Fruit fly (Drosophila melanogaster) whole organism, embryonic: Measurements from ENCODE around the gene v.

Experiments
- CG10209 ChIP-seq: fragments of 200-800 bp; sonication (Bioruptor generic); optimal IDR thresholded peaks from 3 replicates; lab custom pipeline; 2017; ENCODE audit warnings: missing biosample characterization, mild to moderate bottlenecking, missing genetic modification characterization, missing genetic modification reagents
- CG10543 ChIP-seq: fragments of 200-800 bp; sonication (Bioruptor generic); optimal IDR thresholded peaks from 3 replicates; lab custom pipeline; 2017; ENCODE audit warnings: missing biosample characterization, mild to moderate bottlenecking, missing genetic modification characterization, moderate library complexity
- CG10959 ChIP-seq: fragments of 200-800 bp; sonication (Bioruptor generic); IDR thresholded peaks from 2 replicates; pipeline ENCODE4 v1.3.6; 2022; ENCODE audit warnings: missing biosample characterization, missing genetic modification characterization
- CG14667 ChIP-seq: fragments of 200-800 bp; sonication (Bioruptor generic); IDR thresholded peaks from 2 replicates; pipeline ENCODE4 v1.3.6; 2022; ENCODE audit warnings: missing biosample characterization, missing genetic modification characterization
- CG15601 ChIP-seq: fragments of 200-800 bp; sonication (Bioruptor generic); optimal IDR thresholded peaks from 3 replicates; lab custom pipeline; 2019; ENCODE audit warnings: missing biosample characterization, mild to moderate bottlenecking, missing genetic modification characterization, moderate library complexity
- CG1603 ChIP-seq: fragments of 200-800 bp; sonication (Bioruptor generic); optimal IDR thresholded peaks from 2 replicates; lab custom pipeline; 2019; ENCODE audit warnings: missing biosample characterization, mild to moderate bottlenecking, missing genetic modification characterization, moderate library complexity
- CG1647 ChIP-seq: fragments of 200-800 bp; sonication (Bioruptor generic); optimal IDR thresholded peaks from 3 replicates; lab custom pipeline; 2016; ENCODE audit warnings: missing biosample characterization, missing genetic modification characterization
- CG17328 ChIP-seq: fragments of 200-800 bp; sonication (Bioruptor generic); IDR thresholded peaks from 2 replicates; pipeline ENCODE4 v1.3.6; 2022; ENCODE audit warnings: missing biosample characterization, missing genetic modification characterization
- CG17359 ChIP-seq: fragments of 200-800 bp; sonication (Bioruptor generic); optimal IDR thresholded peaks from 3 replicates; lab custom pipeline; 2018; ENCODE audit warnings: missing biosample characterization, mild to moderate bottlenecking, missing genetic modification characterization, moderate library complexity
- CG2116 ChIP-seq: fragments of 200-800 bp; sonication (Bioruptor generic); optimal IDR thresholded peaks from 3 replicates; lab custom pipeline; 2018; ENCODE audit warnings: missing biosample characterization, mild to moderate bottlenecking, missing genetic modification characterization
- CG3407 ChIP-seq: fragments of 200-800 bp; sonication (Bioruptor generic); optimal IDR thresholded peaks from 2 replicates; lab custom pipeline; 2018; ENCODE audit warnings: missing biosample characterization, mild to moderate bottlenecking, missing genetic modification characterization
- CG4328 ChIP-seq: fragments of 200-800 bp; sonication (Bioruptor generic); optimal IDR thresholded peaks from 3 replicates; lab custom pipeline; 2017; ENCODE audit warnings: missing biosample characterization, missing genetic modification reagents, missing genetic modification characterization
- CG7963 ChIP-seq: fragments of 200-800 bp; sonication (Bioruptor generic); IDR thresholded peaks from 3 replicates; pipeline ENCODE4 v1.3.6; 2022; ENCODE audit warnings: missing biosample characterization, missing genetic modification characterization; ENCODE audit not compliant: partially characterized antibody
- CG7987 ChIP-seq: fragments of 200-800 bp; sonication (Bioruptor generic); optimal IDR thresholded peaks from 2 replicates; lab custom pipeline; 2018; ENCODE audit warnings: missing biosample characterization, mild to moderate bottlenecking, missing genetic modification characterization, moderate library complexity
- CG9437 ChIP-seq: fragments of 200-800 bp; sonication (Bioruptor generic); optimal IDR thresholded peaks from 2 replicates; lab custom pipeline; 2018; ENCODE audit warnings: missing biosample characterization, mild to moderate bottlenecking, missing genetic modification characterization
- Dad ChIP-seq: fragments of 200-800 bp; sonication (Bioruptor generic); optimal IDR thresholded peaks from 3 replicates; lab custom pipeline; 2016; ENCODE audit warnings: missing biosample characterization, missing genetic modification characterization
- Hmx ChIP-seq: fragments of 200-800 bp; sonication (Bioruptor generic); optimal IDR thresholded peaks from 2 replicates; lab custom pipeline; 2016; ENCODE audit warnings: missing biosample characterization, missing genetic modification characterization
- Med ChIP-seq: fragments of 200-800 bp; sonication (Bioruptor generic); peaks from one replicate; lab custom pipeline; 2016; ENCODE audit warnings: missing biosample characterization, missing genetic modification characterization, mild to moderate bottlenecking, inconsistent platforms, moderate library complexity
- Mrtf ChIP-seq: fragments of 200-800 bp; sonication (Bioruptor generic); IDR thresholded peaks from 3 replicates; pipeline ENCODE4 v1.3.6; 2022; ENCODE audit warnings: missing biosample characterization, missing genetic modification characterization
- Oaz ChIP-seq: fragments of 200-800 bp; sonication (Bioruptor generic); IDR thresholded peaks from 2 replicates; pipeline ENCODE4 v1.3.6; 2022; ENCODE audit warnings: missing biosample characterization, missing genetic modification characterization
- Oli ChIP-seq: fragments of 200-800 bp; sonication (Bioruptor generic); optimal IDR thresholded peaks from 2 replicates; lab custom pipeline; 2018; ENCODE audit warnings: missing biosample characterization, mild to moderate bottlenecking, missing genetic modification characterization, moderate library complexity
- Optix ChIP-seq: fragments of 200-800 bp; sonication (Bioruptor generic); IDR thresholded peaks from 3 replicates; pipeline ENCODE4 v1.3.6; 2022; ENCODE audit warnings: missing biosample characterization, missing genetic modification characterization
- PHDP ChIP-seq: fragments of 200-800 bp; sonication (Bioruptor generic); optimal IDR thresholded peaks from 3 replicates; lab custom pipeline; 2018; ENCODE audit warnings: missing biosample characterization, mild to moderate bottlenecking, missing genetic modification characterization, moderate library complexity
- Sox102F ChIP-seq: fragments of 200-800 bp; sonication (Bioruptor generic); optimal IDR thresholded peaks from 2 replicates; lab custom pipeline; 2018; ENCODE audit warnings: missing biosample characterization, mild to moderate bottlenecking, missing genetic modification characterization, moderate library complexity
- ara ChIP-seq: fragments of 200-800 bp; sonication (Bioruptor generic); IDR thresholded peaks from 2 replicates; pipeline ENCODE4 v1.3.6; 2022; ENCODE audit warnings: missing biosample characterization, missing genetic modification characterization
- bab2 ChIP-seq: fragments of 200-800 bp; sonication (Bioruptor generic); optimal IDR thresholded peaks from 2 replicates; lab custom pipeline; 2016; ENCODE audit warnings: missing biosample characterization, missing genetic modification characterization
- bsh ChIP-seq, 2 experiments: fragments of 200-800 bp; sonication (Bioruptor generic); optimal IDR thresholded peaks; 2 replicates each; lab custom pipeline; 2017 to 2018; ENCODE audit warnings: mild to moderate bottlenecking in 2 of 2, missing biosample characterization in 2 of 2, missing genetic modification characterization in 2 of 2, moderate library complexity in 1 of 2
- dmrt11E ChIP-seq: fragments of 200-800 bp; sonication (Bioruptor generic); optimal IDR thresholded peaks from 3 replicates; lab custom pipeline; 2018; ENCODE audit warnings: missing biosample characterization, mild to moderate bottlenecking, missing genetic modification characterization, moderate library complexity
- dmrt99B ChIP-seq: fragments of 200-800 bp; sonication (Bioruptor generic); optimal IDR thresholded peaks from 2 replicates; lab custom pipeline; 2018; ENCODE audit warnings: missing biosample characterization, mild to moderate bottlenecking, missing genetic modification characterization, moderate library complexity
- dpn ChIP-seq, 2 experiments: fragments of 200-800 bp; sonication (Bioruptor generic); optimal IDR thresholded peaks; 3 replicates each; lab custom pipeline; 2016; ENCODE audit warnings: missing biosample characterization in 2 of 2, missing genetic modification characterization in 2 of 2
- emc ChIP-seq: fragments of 200-800 bp; sonication (Bioruptor generic); optimal IDR thresholded peaks from 2 replicates; lab custom pipeline; 2016; ENCODE audit warnings: missing biosample characterization, missing genetic modification characterization
- fd96Cb ChIP-seq: fragments of 200-800 bp; sonication (Bioruptor generic); optimal IDR thresholded peaks from 2 replicates; lab custom pipeline; 2018; ENCODE audit warnings: missing biosample characterization, mild to moderate bottlenecking, missing genetic modification characterization, moderate library complexity
- grau ChIP-seq: fragments of 200-800 bp; optimal IDR thresholded peaks from 3 replicates; lab custom pipeline; 2019; ENCODE audit warnings: missing biosample characterization, mild to moderate bottlenecking, missing genetic modification characterization, moderate library complexity
- gsb-n ChIP-seq: fragments of 200-800 bp; sonication (Bioruptor generic); optimal IDR thresholded peaks from 3 replicates; lab custom pipeline; 2018; ENCODE audit warnings: missing biosample characterization, mild to moderate bottlenecking, missing genetic modification characterization
- kay ChIP-seq: fragments of 200-800 bp; sonication (Bioruptor generic); optimal IDR thresholded peaks from 2 replicates; lab custom pipeline; 2016; ENCODE audit warnings: missing biosample characterization, missing genetic modification characterization
- klu ChIP-seq: fragments of 200-800 bp; sonication (Bioruptor generic); IDR thresholded peaks from 2 replicates; pipeline ENCODE4 v1.3.6; 2022; ENCODE audit warnings: missing biosample characterization, missing genetic modification characterization
- lab ChIP-seq: fragments of 200-800 bp; sonication (Bioruptor generic); optimal IDR thresholded peaks from 3 replicates; lab custom pipeline; 2017; ENCODE audit warnings: missing biosample characterization, missing genetic modification characterization, mild to moderate bottlenecking, moderate library complexity, missing genetic modification reagents
- lmd ChIP-seq: fragments of 200-800 bp; sonication (Bioruptor generic); IDR thresholded peaks from 2 replicates; pipeline ENCODE4 v1.3.6; 2022; ENCODE audit warnings: missing biosample characterization, missing genetic modification characterization
- lov ChIP-seq, 2 experiments: fragments of 200-800 bp in 1 of 2; fragments of >200 bp in 1 of 2; sonication (Bioruptor generic) in 1 of 2; IDR thresholded peaks in 1 of 2; optimal IDR thresholded peaks in 1 of 2; 2 replicates in 1 of 2; 3 replicates in 1 of 2; pipeline versions ENCODE4 v1.3.6 to Lab custom; 2017 to 2022; ENCODE audit warnings: missing biosample characterization in 1 of 2, missing genetic modification characterization in 1 of 2
- pan ChIP-seq, 4 experiments: fragments of >200 bp in 3 of 4; fragments of 200-800 bp in 1 of 4; sonication (Bioruptor generic) in 1 of 4; optimal IDR thresholded peaks in 3 of 4; IDR thresholded peaks in 1 of 4; 2 replicates each; pipeline versions ENCODE4 v1.3.6 to Lab custom; 2017 to 2022; ENCODE audit warnings: missing biosample characterization in 2 of 4, missing genetic modification characterization in 2 of 4, mixed read lengths in 1 of 4
- pb ChIP-seq: fragments of 200-800 bp; sonication (Bioruptor generic); optimal IDR thresholded peaks from 3 replicates; lab custom pipeline; 2016; ENCODE audit warnings: missing biosample characterization, missing genetic modification characterization
- row ChIP-seq: fragments of 200-800 bp; sonication (Bioruptor generic); IDR thresholded peaks from 3 replicates; pipeline ENCODE4 v1.3.6; 2022; ENCODE audit warnings: missing biosample characterization, missing genetic modification characterization
- run ChIP-seq: fragments of 200-800 bp; sonication (Bioruptor generic); optimal IDR thresholded peaks from 3 replicates; lab custom pipeline; 2018; ENCODE audit warnings: missing biosample characterization, mild to moderate bottlenecking, missing genetic modification characterization
- so ChIP-seq: fragments of 200-800 bp; sonication (Bioruptor generic); IDR thresholded peaks from 3 replicates; pipeline ENCODE4 v1.3.6; 2022; ENCODE audit warnings: missing biosample characterization, missing genetic modification characterization
- tll ChIP-seq, 2 experiments: fragments of 200-800 bp in 1 of 2; fragments of >200 bp in 1 of 2; sonication (Bioruptor generic) in 1 of 2; optimal IDR thresholded peaks; 2 replicates each; lab custom pipeline; 2017 to 2019; ENCODE audit warnings: missing biosample characterization in 2 of 2, missing genetic modification characterization in 2 of 2, mild to moderate bottlenecking in 1 of 2, moderate library complexity in 1 of 2
- unpg ChIP-seq: fragments of 200-800 bp; sonication (Bioruptor generic); optimal IDR thresholded peaks from 3 replicates; lab custom pipeline; 2018; ENCODE audit warnings: missing biosample characterization, mild to moderate bottlenecking, missing genetic modification characterization, moderate library complexity

The v gene

DNA sequence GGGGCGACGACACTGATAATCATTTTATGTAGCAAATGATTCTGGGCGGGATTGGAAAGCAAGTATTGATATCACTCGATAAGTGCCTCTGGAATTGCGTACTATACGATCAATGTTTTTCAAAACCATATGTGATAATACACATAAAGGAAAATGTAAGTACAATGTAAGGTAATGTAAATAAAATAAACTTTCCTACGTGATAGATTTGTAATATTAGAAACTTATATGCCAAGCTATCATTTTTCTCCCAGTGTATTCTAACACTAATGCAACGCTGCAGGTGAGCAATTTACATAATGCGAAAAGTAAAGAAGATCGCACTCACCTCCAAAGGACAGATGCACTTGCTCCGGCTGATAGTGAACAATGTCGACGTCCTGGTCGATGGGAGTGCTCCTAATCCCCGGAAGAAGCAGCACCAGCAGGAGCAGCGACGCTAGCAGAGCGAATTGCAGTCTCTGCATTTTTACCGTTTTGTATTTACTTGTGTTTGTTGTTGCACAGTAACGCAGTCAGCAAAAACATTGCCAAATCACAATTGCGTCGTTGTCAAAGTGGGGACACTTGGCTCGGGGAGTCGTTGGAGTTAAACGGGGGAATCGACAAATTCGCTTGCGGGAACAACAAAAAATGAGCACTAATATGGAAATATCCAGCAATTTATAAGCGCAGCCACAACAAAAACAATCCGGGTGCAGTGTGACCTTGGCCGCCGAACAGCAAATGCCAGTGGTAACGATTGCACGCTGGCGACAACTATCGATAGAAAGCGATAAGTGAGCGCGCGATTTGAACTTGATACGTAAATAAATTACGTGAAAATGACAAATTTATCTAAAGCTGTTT is 46.5 kb upstream of the v start, which contains the start of gene CG1637 (continued):
- TF ChIP-seq CG1603 (tag; lab: Kevin White, UChicago) (peak; percentile 50), klu (GFP tag; lab: Robert Waterston, UW) (no peak), CG7963 (GFP tag; lab: Robert Waterston, UW) (peak; percentile 32; the same call in 1 of the 3 replicates), Hmx (GFP tag; lab: Kevin White, UChicago) (no peak), CG9437 (peak; percentile 96), row (GFP tag; lab: Robert Waterston, UW) (0 out of 3 replicates have a peak, but pooled peaks have one; percentile 8), CG10959 (GFP tag; lab: Robert Waterston, UW) (no peak), CG7987 (GFP tag; lab: Kevin White, UChicago) (no peak), emc (GFP tag; lab: Kevin White, UChicago) (no peak), so (GFP tag; lab: Robert Waterston, UW) (no peak), CG10543 (GFP tag; lab: Kevin White, UChicago) (no peak), kay (GFP tag; lab: Kevin White, UChicago) (no peak), CG17359 (tag; lab: Kevin White, UChicago) (no peak), Dad (no peak)
- TF ChIP-seq, all 482 proteins: peak for 66

DNA sequence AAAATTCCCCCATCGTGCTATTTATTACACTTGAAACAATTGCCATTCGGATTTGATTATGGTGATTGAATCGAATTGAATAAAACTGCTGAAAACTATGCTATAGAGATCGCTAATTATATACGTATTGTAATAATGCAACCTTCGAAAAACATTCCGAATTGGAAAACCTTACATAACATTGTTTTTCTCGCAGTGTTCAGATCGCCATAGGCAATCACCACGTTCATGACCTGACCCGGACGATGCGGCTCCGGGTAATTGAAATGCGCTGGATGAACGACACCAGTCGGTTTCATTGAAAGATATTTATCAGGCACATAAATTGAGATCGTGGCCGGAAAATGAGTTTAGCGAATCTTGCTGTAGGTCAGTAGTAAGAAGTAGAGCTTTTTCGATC is 41.0 kb upstream of the v start:
- TF ChIP-seq lab (GFP tag; lab: Kevin White, UChicago) (peak; percentile 21), bab2 (GFP tag; lab: Kevin White, UChicago) (no peak), CG3407 (GFP tag; lab: Kevin White, UChicago) (no peak), Optix (GFP tag; lab: Robert Waterston, UW) (no peak), pan (optimal IDR thresholded peaks at IDR 0.05; lab: Kevin White, UChicago) (no peak), pan (GFP tag; optimal IDR thresholded peaks at IDR 0.05 in 1 of 2, IDR thresholded peaks at IDR 0.05 in 1 of 2) (no peak), dmrt99B (tag; lab: Kevin White, UChicago) (peak; percentile 6), tll (GFP tag; optimal IDR thresholded peaks at IDR 0.05; lab: Kevin White, UChicago) (no peak), dmrt11E (tag; lab: Kevin White, UChicago) (peak; percentile 16), lmd (GFP tag; lab: Robert Waterston, UW) (no peak), run (tag; lab: Kevin White, UChicago) (no peak), Mrtf (no peak), fd96Cb (tag; lab: Kevin White, UChicago) (peak; percentile 8), CG14667 (GFP tag; lab: Robert Waterston, UW) (no peak), CG1647 (GFP tag; lab: Kevin White, UChicago) (no peak), ara (0 out of 2 replicates have a peak, but pooled peaks have one; percentile 17), dpn (GFP tag; optimal IDR thresholded peaks at IDR 0.05; lab: Kevin White, UChicago) (peak in 1 of 2 experiments; percentile 5), CG10209 (peak; percentile 2), Oaz (GFP tag; lab: Robert Waterston, UW) (no peak), CG1603 (tag; lab: Kevin White, UChicago) (peak; percentile 41), Sox102F (peak; percentile 28), grau (tag; lab: Kevin White, UChicago) (peak; percentile 7), unpg (GFP tag; lab: Kevin White, UChicago) (peak; percentile 29), PHDP (tag; lab: Kevin White, UChicago) (peak; percentile 12), CG2116 (GFP tag; lab: Kevin White, UChicago) (no peak), lov (optimal IDR thresholded peaks at IDR 0.05; lab: Kevin White, UChicago) (no peak), lov (GFP tag; IDR thresholded peaks at IDR 0.05; lab: Robert Waterston, UW) (no peak), Oli (tag; lab: Kevin White, UChicago) (peak; percentile 23), pb (no peak), bsh (GFP tag; optimal IDR thresholded peaks at IDR 0.05; lab: Kevin White, UChicago) (peak in 1 of 2 experiments; percentile 2), gsb-n (tag; lab: Kevin White, UChicago) (no peak), Med (GFP tag; lab: Kevin White, UChicago) (no peak), CG4328 (GFP tag; lab: Kevin White, UChicago) (no peak), CG17328 (GFP tag; lab: Robert Waterston, UW) (0 out of 2 replicates have a peak, but pooled peaks have one; percentile 33), CG15601 (tag; lab: Kevin White, UChicago) (no peak)
